Worm (Caenorhabditis elegans) whole organism, midembryonic: ENCODE measurements around the gene C23G10.7.

Source experiments
- T22C8.4 ChIP-seq: fragments of 200-800 bp; sonication (Bioruptor generic); IDR thresholded peaks from 2 replicates; pipeline ENCODE4 v1.3.6; 2022; ENCODE audit warnings: missing genetic modification characterization, missing compliant biosample characterization
- cog-1 ChIP-seq: sonication (generic microtip); optimal IDR thresholded peaks from 2 replicates; lab custom pipeline; 2016; ENCODE audit warnings: missing genetic modification characterization, missing compliant biosample characterization
- flt-1 ChIP-seq: fragments of 200-800 bp; sonication (Bioruptor generic); IDR thresholded peaks from 2 replicates; pipeline ENCODE4 v1.3.6; 2022; ENCODE audit warnings: missing genetic modification characterization, missing compliant biosample characterization
- klf-2 ChIP-seq: fragments of 200-800 bp; sonication (Bioruptor generic); conservative IDR thresholded peaks from 2 replicates; pipeline ENCODE4 v1.3.6; 2022; ENCODE audit warnings: missing genetic modification reagents, missing genetic modification characterization, missing compliant biosample characterization
- med-1 ChIP-seq: sonication (generic microtip); optimal IDR thresholded peaks from 2 replicates; lab custom pipeline; 2017; ENCODE audit warnings: missing genetic modification characterization, mild to moderate bottlenecking, missing compliant biosample characterization, antibody characterized with exemption, missing genetic modification reagents; ENCODE audit not compliant: insufficient read depth
- ref-1 ChIP-seq: fragments of 200-800 bp; sonication (Bioruptor generic); conservative IDR thresholded peaks from 2 replicates; pipeline ENCODE4 v1.3.6; 2022; ENCODE audit warnings: missing genetic modification reagents, missing genetic modification characterization, missing compliant biosample characterization
- tab-1 ChIP-seq: fragments of 200-800 bp; sonication (Bioruptor generic); IDR thresholded peaks from 2 replicates; pipeline ENCODE4 v1.3.6; 2022; ENCODE audit warnings: missing genetic modification characterization, missing compliant biosample characterization
- ztf-23 ChIP-seq: fragments of 200-800 bp; sonication (Bioruptor generic); IDR thresholded peaks from 2 replicates; pipeline ENCODE4 v1.3.6; 2022; ENCODE audit warnings: missing genetic modification reagents, missing genetic modification characterization, missing compliant biosample characterization
- ztf-29 ChIP-seq: fragments of 200-800 bp; sonication (Bioruptor generic); IDR thresholded peaks from 2 replicates; pipeline ENCODE4 v1.3.6; 2022; ENCODE audit warnings: missing genetic modification reagents, missing genetic modification characterization, missing compliant biosample characterization

C23G10.7 gene

ce11 chrIII:6215943-6216342 lies 17.7 kb upstream of the C23G10.7 start:
- TF ChIP-seq ztf-29 (no peak), cog-1 (tag; lab: Kevin White, UChicago) (no peak), ref-1 (GFP tag; lab: Robert Waterston, UW) (no peak), tab-1 (GFP tag; lab: Robert Waterston, UW) (no peak), T22C8.4 (GFP tag; lab: Robert Waterston, UW) (no peak), klf-2 (GFP tag; lab: Robert Waterston, UW) (no peak), med-1 (GFP tag; lab: Kevin White, UChicago) (no peak), flt-1 (no peak), ztf-23 (GFP tag; lab: Robert Waterston, UW) (no peak)

ce11 chrIII:6215476-6215875 lies 17.3 kb upstream of the C23G10.7 start, which contains the start of gene C23G10.11:
Gene C23G10.11, minus strand, starts transcription at chrIII:6215576.
- TF ChIP-seq med-1 (GFP tag; lab: Kevin White, UChicago) (no peak), cog-1 (tag; lab: Kevin White, UChicago) (no peak), klf-2 (GFP tag; lab: Robert Waterston, UW) (no peak), tab-1 (GFP tag; lab: Robert Waterston, UW) (no peak), T22C8.4 (GFP tag; lab: Robert Waterston, UW) (no peak), ztf-29 (no peak), ref-1 (GFP tag; lab: Robert Waterston, UW) (no peak), ztf-23 (GFP tag; lab: Robert Waterston, UW) (no peak), flt-1 (no peak)

ce11 chrIII:6213915-6214314 lies 15.7 kb upstream of the C23G10.7 start, which contains the start of gene C23G10.10:
Gene C23G10.10, minus strand, starts transcription at chrIII:6214015.
- TF ChIP-seq flt-1, result no peak
- no peak for TF ChIP-seq cog-1 (tag; lab: Kevin White, UChicago)
- no peak for TF ChIP-seq ztf-23 (GFP tag; lab: Robert Waterston, UW)
- TF ChIP-seq ref-1 (GFP tag; lab: Robert Waterston, UW), result no peak
- TF ChIP-seq tab-1 (GFP tag; lab: Robert Waterston, UW), result no peak
- TF ChIP-seq med-1 (GFP tag; lab: Kevin White, UChicago), result no peak
- TF ChIP-seq T22C8.4 (GFP tag; lab: Robert Waterston, UW), result no peak
- TF ChIP-seq klf-2 (GFP tag; lab: Robert Waterston, UW), result no peak
- TF ChIP-seq ztf-29, result no peak

ce11 chrIII:6210215-6210822 lies 12.1 kb upstream of the C23G10.7 start:
- no peak for TF ChIP-seq cog-1 (tag; lab: Kevin White, UChicago)
- TF ChIP-seq tab-1 (GFP tag; lab: Robert Waterston, UW), result no peak
- no peak for TF ChIP-seq med-1 (GFP tag; lab: Kevin White, UChicago)
- no peak for TF ChIP-seq T22C8.4 (GFP tag; lab: Robert Waterston, UW)
- no peak for TF ChIP-seq klf-2 (GFP tag; lab: Robert Waterston, UW)
- no peak for TF ChIP-seq ztf-23 (GFP tag; lab: Robert Waterston, UW)
- no peak for TF ChIP-seq ref-1 (GFP tag; lab: Robert Waterston, UW)
- no peak for TF ChIP-seq ztf-29
- no peak for TF ChIP-seq flt-1

ce11 chrIII:6208984-6209383 lies 10.8 kb upstream of the C23G10.7 start, which contains the start of gene C23G10.1:
Gene C23G10.1, plus strand, starts transcription at chrIII:6209284.
- TF ChIP-seq klf-2 (GFP tag; lab: Robert Waterston, UW) (no peak), T22C8.4 (GFP tag; lab: Robert Waterston, UW) (no peak), med-1 (GFP tag; lab: Kevin White, UChicago) (no peak), flt-1 (no peak), tab-1 (GFP tag; lab: Robert Waterston, UW) (no peak), ztf-29 (no peak), ztf-23 (GFP tag; lab: Robert Waterston, UW) (no peak), ref-1 (GFP tag; lab: Robert Waterston, UW) (no peak), cog-1 (tag; lab: Kevin White, UChicago) (no peak)

ce11 chrIII:6207881-6208280 lies 9.7 kb upstream of the C23G10.7 start, which contains the start of gene C23G10.2:
Gene C23G10.2, plus strand, starts transcription at chrIII:6208064.
- TF ChIP-seq ref-1 (GFP tag; lab: Robert Waterston, UW), result no peak
- TF ChIP-seq T22C8.4 (GFP tag; lab: Robert Waterston, UW), result no peak
- TF ChIP-seq cog-1 (tag; lab: Kevin White, UChicago), result no peak
- TF ChIP-seq ztf-23 (GFP tag; lab: Robert Waterston, UW), result no peak
- TF ChIP-seq flt-1, result no peak
- no peak for TF ChIP-seq klf-2 (GFP tag; lab: Robert Waterston, UW)
- TF ChIP-seq med-1 (GFP tag; lab: Kevin White, UChicago), result no peak
- no peak for TF ChIP-seq tab-1 (GFP tag; lab: Robert Waterston, UW)
- no peak for TF ChIP-seq ztf-29

ce11 chrIII:6207046-6207445 lies 8.8 kb upstream of the C23G10.7 start:
- TF ChIP-seq cog-1 (tag; lab: Kevin White, UChicago) (no peak), T22C8.4 (GFP tag; lab: Robert Waterston, UW) (no peak), ref-1 (GFP tag; lab: Robert Waterston, UW) (no peak), ztf-23 (GFP tag; lab: Robert Waterston, UW) (no peak), klf-2 (GFP tag; lab: Robert Waterston, UW) (no peak), tab-1 (GFP tag; lab: Robert Waterston, UW) (no peak), ztf-29 (no peak), med-1 (GFP tag; lab: Kevin White, UChicago) (no peak), flt-1 (no peak)

- no peak for TF ChIP-seq med-1 (GFP tag; lab: Kevin White, UChicago)
- no peak for TF ChIP-seq ztf-29
- no peak for TF ChIP-seq T22C8.4 (GFP tag; lab: Robert Waterston, UW)
- TF ChIP-seq ztf-23 (GFP tag; lab: Robert Waterston, UW), result no peak
- no peak for TF ChIP-seq ref-1 (GFP tag; lab: Robert Waterston, UW)
- TF ChIP-seq flt-1, result no peak
- no peak for TF ChIP-seq cog-1 (tag; lab: Kevin White, UChicago)
- TF ChIP-seq tab-1 (GFP tag; lab: Robert Waterston, UW), result no peak
- no peak for TF ChIP-seq klf-2 (GFP tag; lab: Robert Waterston, UW)
Observed at ce11 chrIII:6206161-6206853, 8.1 kb upstream of the C23G10.7 start, which contains the start of the genes sna-3 and rps-3. Gene sna-3, minus strand, starts transcription at chrIII:6206211. Gene rps-3, plus strand, starts transcription at chrIII:6206803.
